Worm (Caenorhabditis elegans) whole organism, early embryonic: ENCODE measurements around the gene F36F12.2.
"Not testable (repeated sequence)": the region's sequence is repeated elsewhere in the genome, so short reads cannot be mapped to it uniquely, and the experiment has no call there.

Experiments used
- B0310.2 ChIP-seq: sonication (generic microtip); optimal IDR thresholded peaks from 2 replicates; lab custom pipeline; 2016; ENCODE audit warnings: mild to moderate bottlenecking, missing genetic modification characterization, missing compliant biosample characterization
- F13C5.2 ChIP-seq: sonication (generic microtip); optimal IDR thresholded peaks from 2 replicates; lab custom pipeline; 2017; ENCODE audit warnings: mild to moderate bottlenecking, missing genetic modification characterization, inconsistent platforms, missing compliant biosample characterization
- aly-1 ChIP-seq: sonication (generic microtip); optimal IDR thresholded peaks from 2 replicates; lab custom pipeline; 2016; ENCODE audit warnings: missing genetic modification characterization, missing compliant biosample characterization
- ama-1 ChIP-seq: fragments of 150-350 bp; optimal IDR thresholded peaks from 2 replicates; lab custom pipeline; 2014
- ceh-13 ChIP-seq: fragments of 200-800 bp; sonication (Bioruptor generic); optimal IDR thresholded peaks from 2 replicates; lab custom pipeline; 2018; ENCODE audit warnings: mild to moderate bottlenecking, missing genetic modification characterization, missing compliant biosample characterization
- ceh-36 ChIP-seq: sonication (generic microtip); optimal IDR thresholded peaks from 2 replicates; lab custom pipeline; 2016; ENCODE audit warnings: missing genetic modification characterization, inconsistent platforms, missing compliant biosample characterization
- ets-7 ChIP-seq: sonication (generic microtip); optimal IDR thresholded peaks from 2 replicates; lab custom pipeline; 2016; ENCODE audit warnings: missing genotype, missing genetic modification characterization, missing compliant biosample characterization
- flt-1 ChIP-seq: fragments of 200-800 bp; sonication (Bioruptor generic); IDR thresholded peaks from 2 replicates; pipeline ENCODE4 v1.3.6; 2022; ENCODE audit warnings: missing genetic modification characterization, missing compliant biosample characterization
- hmbx-1 ChIP-seq: sonication (generic microtip); optimal IDR thresholded peaks from 2 replicates; lab custom pipeline; 2016; ENCODE audit warnings: mild to moderate bottlenecking, missing genetic modification characterization, missing compliant biosample characterization
- hmg-4 ChIP-seq: fragments of 200-800 bp; sonication (Bioruptor generic); optimal IDR thresholded peaks from 2 replicates; lab custom pipeline; 2018; ENCODE audit warnings: mild to moderate bottlenecking, missing genetic modification characterization, missing compliant biosample characterization
- hnd-1 ChIP-seq: sonication (generic microtip); optimal IDR thresholded peaks from 2 replicates; lab custom pipeline; 2016; ENCODE audit warnings: missing genetic modification characterization, missing compliant biosample characterization
- pes-1 ChIP-seq: fragments of 200-800 bp; sonication (Bioruptor generic); IDR thresholded peaks from 2 replicates; pipeline ENCODE4 v1.3.6; 2022; ENCODE audit warnings: missing genetic modification reagents, missing genetic modification characterization, missing compliant biosample characterization
- scrt-1 ChIP-seq: fragments of 200-800 bp; sonication (Bioruptor generic); IDR thresholded peaks from 2 replicates; pipeline ENCODE4 v1.3.6; 2022; ENCODE audit warnings: missing genetic modification characterization, missing compliant biosample characterization
- sea-1 ChIP-seq: fragments of 200-800 bp; sonication (Bioruptor generic); conservative IDR thresholded peaks from 2 replicates; pipeline ENCODE4 v1.3.6; 2022; ENCODE audit warnings: missing genetic modification characterization, missing compliant biosample characterization
- tbx-11 ChIP-seq: fragments of 200-800 bp; sonication (Bioruptor generic); IDR thresholded peaks from 2 replicates; pipeline ENCODE4 v1.3.6; 2022; ENCODE audit warnings: missing genetic modification characterization, missing compliant biosample characterization
- tbx-37 ChIP-seq: fragments of 200-800 bp; sonication (Bioruptor generic); conservative IDR thresholded peaks from 2 replicates; pipeline ENCODE4 v1.3.6; 2022; ENCODE audit warnings: missing genetic modification reagents, missing genetic modification characterization, missing compliant biosample characterization
- tra-4 ChIP-seq: sonication (generic microtip); optimal IDR thresholded peaks from 2 replicates; lab custom pipeline; 2017; ENCODE audit warnings: missing genetic modification characterization, missing compliant biosample characterization

Gene F36F12.2

ce11 chrV:2109295-2109694, 14.2 kb upstream of the F36F12.2 start, which contains the start of gene ckb-4:
Gene ckb-4 (minus strand): TSS chrV:2109434.
- no peak for TF ChIP-seq flt-1 (GFP tag; lab: Robert Waterston, UW)

ce11 chrV:2105976-2106375, 10.9 kb upstream of the F36F12.2 start, which contains the start of gene F22F7.4:
Gene F22F7.4 (minus strand): TSS chrV:2106076.
- TF ChIP-seq hnd-1 (tag; lab: Kevin White, UChicago) (no peak), hmbx-1 (tag; lab: Kevin White, UChicago) (no peak), ama-1 (no peak), ceh-36 (tag; lab: Kevin White, UChicago) (no peak), tbx-11 (GFP tag; lab: Robert Waterston, UW) (no peak), hmg-4 (GFP tag; lab: Kevin White, UChicago) (no peak), ceh-13 (GFP tag; lab: Kevin White, UChicago) (no peak), ets-7 (tag; lab: Kevin White, UChicago) (no peak), pes-1 (no peak), sea-1 (GFP tag; lab: Robert Waterston, UW) (no peak), aly-1 (tag; lab: Kevin White, UChicago) (no peak), F13C5.2 (no peak), scrt-1 (GFP tag; lab: Robert Waterston, UW) (no peak)

- no peak for TF ChIP-seq F13C5.2
- TF ChIP-seq hmg-4 (GFP tag; lab: Kevin White, UChicago), result no peak
- TF ChIP-seq hmbx-1 (tag; lab: Kevin White, UChicago), result no peak
- no peak for TF ChIP-seq flt-1 (GFP tag; lab: Robert Waterston, UW)
- TF ChIP-seq aly-1 (tag; lab: Kevin White, UChicago), result no peak
- no peak for TF ChIP-seq tbx-11 (GFP tag; lab: Robert Waterston, UW)
- TF ChIP-seq ets-7 (tag; lab: Kevin White, UChicago), result no peak
- no peak for TF ChIP-seq ama-1
- no peak for TF ChIP-seq hnd-1 (tag; lab: Kevin White, UChicago)
- TF ChIP-seq ceh-36 (tag; lab: Kevin White, UChicago), result no peak
- TF ChIP-seq B0310.2 (tag; lab: Kevin White, UChicago), result no peak
- no peak for TF ChIP-seq sea-1 (GFP tag; lab: Robert Waterston, UW)
- TF ChIP-seq tbx-37, result no peak
Observed at ce11 chrV:2103118-2103517, 8.0 kb upstream of the F36F12.2 start, which contains the start of gene F36F12.1. Gene F36F12.1 (minus strand): TSS chrV:2103218.

- TF ChIP-seq B0310.2 (tag; lab: Kevin White, UChicago) (no peak), ama-1 (no peak), ets-7 (tag; lab: Kevin White, UChicago) (no peak), hmbx-1 (tag; lab: Kevin White, UChicago) (no peak), hnd-1 (tag; lab: Kevin White, UChicago) (no peak), tra-4 (tag; lab: Kevin White, UChicago) (no peak), flt-1 (GFP tag; lab: Robert Waterston, UW) (no peak)
Observed at ce11 chrV:2099040-2099439, 3.9 kb upstream of the F36F12.2 start, which contains the start of gene F36F12.7. Gene F36F12.7 (plus strand): TSS chrV:2099340.

ce11 chrV:2097653-2098052, 2.5 kb upstream of the F36F12.2 start, which contains the start of gene clec-208:
Gene clec-208 (plus strand): TSS chrV:2097953.
- TF ChIP-seq aly-1 (tag; lab: Kevin White, UChicago) (no peak), tbx-37 (no peak), scrt-1 (GFP tag; lab: Robert Waterston, UW) (no peak), flt-1 (GFP tag; lab: Robert Waterston, UW) (no peak), ama-1 (no peak), pes-1 (no peak), B0310.2 (tag; lab: Kevin White, UChicago) (no peak), tbx-11 (GFP tag; lab: Robert Waterston, UW) (no peak), ceh-13 (GFP tag; lab: Kevin White, UChicago) (no peak), hmg-4 (GFP tag; lab: Kevin White, UChicago) (no peak), sea-1 (GFP tag; lab: Robert Waterston, UW) (no peak), hnd-1 (tag; lab: Kevin White, UChicago) (no peak), F13C5.2 (no peak)

- no peak for TF ChIP-seq tbx-37
- no peak for TF ChIP-seq hmbx-1 (tag; lab: Kevin White, UChicago)
- TF ChIP-seq aly-1 (tag; lab: Kevin White, UChicago), result no peak
- TF ChIP-seq sea-1 (GFP tag; lab: Robert Waterston, UW), result no peak
- no peak for TF ChIP-seq B0310.2 (tag; lab: Kevin White, UChicago)
- TF ChIP-seq scrt-1 (GFP tag; lab: Robert Waterston, UW), result no peak
- TF ChIP-seq flt-1 (GFP tag; lab: Robert Waterston, UW), result no peak
- TF ChIP-seq ets-7 (tag; lab: Kevin White, UChicago), result no peak
Observed at ce11 chrV:2095772-2096171, 668 bp upstream of the F36F12.2 start, which contains the start of gene clec-207. Gene clec-207 (plus strand): TSS chrV:2096072.

- TF ChIP-seq hmg-4 (GFP tag; lab: Kevin White, UChicago); ets-7 (tag; lab: Kevin White, UChicago); tra-4 (tag; lab: Kevin White, UChicago): not testable (repeated sequence)
Observed at ce11 chrV:2090321-2090720, 4.8 kb downstream of the F36F12.2 start, which contains the start of gene ztf-28. Gene ztf-28 (plus strand): TSS chrV:2090669.

- 0 out of 2 replicates have a peak, but pooled peaks have one; percentile 11 for TF ChIP-seq scrt-1 (GFP tag; lab: Robert Waterston, UW)
Observed at ce11 chrV:2085745-2086267, 9.3 kb downstream of the F36F12.2 start, which contains the start of gene F36F12.3. Gene F36F12.3 (plus strand): TSS chrV:2085795.
